Worm (Caenorhabditis elegans) whole organism, L3 larva: ENCODE measurements around the gene F23B2.7.

Experiments used
- fkh-10 ChIP-seq: sonication (generic microtip); optimal IDR thresholded peaks from 2 replicates; lab custom pipeline; 2017; ENCODE audit warnings: missing biosample characterization, missing genetic modification reagents, missing genetic modification characterization
- lin-15B ChIP-seq: fragments of 150-350 bp; optimal IDR thresholded peaks from 2 replicates; lab custom pipeline; 2014; ENCODE audit warnings: missing biosample characterization, missing genetic modification characterization
- lin-39 ChIP-seq: fragments of 150-350 bp; optimal IDR thresholded peaks from 2 replicates; lab custom pipeline; 2018; ENCODE audit warnings: missing biosample characterization, missing genetic modification reagents, missing genetic modification characterization
- mdl-1 ChIP-seq: fragments of 150-350 bp; optimal IDR thresholded peaks from 2 replicates; lab custom pipeline; 2014; ENCODE audit warnings: missing biosample characterization, missing genetic modification characterization
- tbx-2 ChIP-seq: sonication (generic microtip); optimal IDR thresholded peaks from 2 replicates; lab custom pipeline; 2016; ENCODE audit warnings: mild to moderate bottlenecking, missing genetic modification characterization, missing compliant biosample characterization
- unc-62 ChIP-seq: fragments of 150-350 bp; sonication (generic microtip); optimal IDR thresholded peaks from 4 replicates; lab custom pipeline; 2014; ENCODE audit warnings: missing biosample characterization, missing genetic modification reagents, missing genetic modification characterization
- ztf-11 ChIP-seq: fragments of 150-350 bp; optimal IDR thresholded peaks from 2 replicates; lab custom pipeline; 2014; ENCODE audit warnings: missing biosample characterization, missing genetic modification characterization

DNA sequence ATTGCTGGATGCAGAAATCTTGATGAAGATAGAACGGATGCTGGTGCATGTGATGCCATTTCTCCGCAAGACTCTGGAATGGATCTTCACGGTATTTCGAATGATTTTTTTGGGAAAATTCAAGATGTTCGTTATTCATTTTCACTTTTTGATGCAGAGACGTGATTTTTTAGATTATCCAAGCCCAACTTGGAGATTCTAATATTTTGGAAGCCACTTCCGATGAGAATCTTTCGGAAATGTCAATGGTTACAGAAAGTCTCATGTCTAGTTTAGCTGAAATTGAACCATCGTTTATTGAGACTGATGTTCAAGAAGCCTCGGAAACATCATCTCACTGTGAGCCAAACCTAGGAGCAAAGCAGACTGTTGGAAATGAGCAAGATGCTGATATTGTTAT lies 49.4 kb upstream of the F23B2.7 start:
- TF ChIP-seq unc-62 (no peak), fkh-10 (GFP tag; lab: Kevin White, UChicago) (no peak), lin-15B (tag; lab: Kevin White, UChicago) (no peak), mdl-1 (tag; lab: Kevin White, UChicago) (no peak), ztf-11 (no peak), lin-39 (tag; lab: Kevin White, UChicago) (no peak), tbx-2 (tag; lab: Kevin White, UChicago) (no peak)
